Worm (Caenorhabditis elegans): ENCODE results near the gene cdh-12.
A peak's percentile ranks its signal among the peaks of the same experiment; 100 is the strongest.

Gene cdh-12

ce11 chrIII:1151680-1152079, at the start of gene cdh-12:
Gene cdh-12 (plus strand): TSS chrIII:1152044.
- TF ChIP-seq syd-9 (tag; optimal IDR thresholded peaks at IDR 0.05): no peak

- TF ChIP-seq K09A11.1 (tag; optimal IDR thresholded peaks at IDR 0.05; ENCODE audit: insufficient read depth) (no peak), odd-2 (tag; optimal IDR thresholded peaks at IDR 0.05) (no peak), sdc-2 (tag; optimal IDR thresholded peaks at IDR 0.05) (no peak), zip-5 (tag; optimal IDR thresholded peaks at IDR 0.05) (no peak), tbx-7 (tag; optimal IDR thresholded peaks at IDR 0.05) (no peak), ceh-34 (tag; optimal IDR thresholded peaks at IDR 0.05) (no peak), pax-1 (tag; optimal IDR thresholded peaks at IDR 0.05) (no peak), sox-4 (tag; optimal IDR thresholded peaks at IDR 0.05) (no peak), tbx-2 (tag; optimal IDR thresholded peaks at IDR 0.05) (no peak), hlh-13 (GFP tag; optimal IDR thresholded peaks at IDR 0.05) (no peak), Y22D7AL.16 (tag; optimal IDR thresholded peaks at IDR 0.05) (no peak), dmd-4 (tag; optimal IDR thresholded peaks at IDR 0.05; ENCODE audit: borderline replicate concordance) (no peak), rnt-1 (tag; optimal IDR thresholded peaks at IDR 0.05) (no peak)
These were observed 48.9 kb upstream of the cdh-12 start, which contains the start of gene exc-6 for ce11 chrIII:1102908-1103307. Gene exc-6 (plus strand): TSS chrIII:1103208.

ce11 chrIII:1115793-1116516, 35.9 kb upstream of the cdh-12 start, which contains the start of the genes F58B6.1 and acsd-1:
Gene F58B6.1 (minus strand): TSS chrIII:1115925.
Gene acsd-1 (plus strand): TSS chrIII:1116466.
- TF ChIP-seq elt-2 (tag; optimal IDR thresholded peaks at IDR 0.05) (peak; percentile 68), gmeb-2 (tag; optimal IDR thresholded peaks at IDR 0.05) (no peak)

ce11 chrIII:1122239-1122638, 29.6 kb upstream of the cdh-12 start:
- TF ChIP-seq K02D7.2 (tag; optimal IDR thresholded peaks at IDR 0.05): peak; percentile 39
- TF ChIP-seq fax-1 (tag; optimal IDR thresholded peaks at IDR 0.05): no peak
- TF ChIP-seq eyg-1 (tag; optimal IDR thresholded peaks at IDR 0.05): no peak
- no peak for TF ChIP-seq unc-55 (GFP tag; optimal IDR thresholded peaks at IDR 0.05)
- TF ChIP-seq ceh-19 (GFP tag; optimal IDR thresholded peaks at IDR 0.05): peak; percentile 66
- no peak for TF ChIP-seq unc-86 (tag; optimal IDR thresholded peaks at IDR 0.05)
- peak; percentile 55; the same call in 1 of the 2 replicates for TF ChIP-seq unc-3 (GFP tag; conservative IDR thresholded peaks at IDR 0.05)
- TF ChIP-seq unc-3 (tag; optimal IDR thresholded peaks at IDR 0.05): peak; percentile 11
- TF ChIP-seq C38D4.7 (GFP tag; optimal IDR thresholded peaks at IDR 0.05): peak; percentile 62
- TF ChIP-seq madf-2 (tag; optimal IDR thresholded peaks at IDR 0.05): peak; percentile 44
- TF ChIP-seq fkh-10 (GFP tag; optimal IDR thresholded peaks at IDR 0.05): no peak
- no peak for TF ChIP-seq pha-4 (tag; optimal IDR thresholded peaks at IDR 0.05)
- TF ChIP-seq hlh-13 (GFP tag; optimal IDR thresholded peaks at IDR 0.05): peak; percentile 63
- TF ChIP-seq ama-1 (optimal IDR thresholded peaks at IDR 0.05): no peak
- TF ChIP-seq lin-11 (tag; optimal IDR thresholded peaks at IDR 0.05): peak; percentile 64
- peak; percentile 23 for TF ChIP-seq nhr-232 (tag; optimal IDR thresholded peaks at IDR 0.05)
- TF ChIP-seq elt-2 (tag; optimal IDR thresholded peaks at IDR 0.05): peak; percentile 79
- TF ChIP-seq pqm-1 (tag; optimal IDR thresholded peaks at IDR 0.05): no peak
- peak; percentile 26 for TF ChIP-seq ceh-14 (tag; optimal IDR thresholded peaks at IDR 0.05)
- no peak for TF ChIP-seq ets-4 (tag; optimal IDR thresholded peaks at IDR 0.05)
- TF ChIP-seq pag-3 (tag; optimal IDR thresholded peaks at IDR 0.05; ENCODE audit: borderline replicate concordance): no peak
- TF ChIP-seq ceh-34 (tag; optimal IDR thresholded peaks at IDR 0.05): peak; percentile 18
- peak; percentile 34 for TF ChIP-seq rnt-1 (tag; optimal IDR thresholded peaks at IDR 0.05)
- TF ChIP-seq lim-6 (tag; optimal IDR thresholded peaks at IDR 0.05): no peak
- TF ChIP-seq sox-2 (GFP tag; IDR thresholded peaks at IDR 0.05): no peak
- no peak for TF ChIP-seq ceh-31 (tag; optimal IDR thresholded peaks at IDR 0.05)
- peak; percentile 75 for TF ChIP-seq ceh-6 (GFP tag; optimal IDR thresholded peaks at IDR 0.05)
- TF ChIP-seq pha-2 (tag; optimal IDR thresholded peaks at IDR 0.05): peak; percentile 61
- TF ChIP-seq gmeb-2 (tag; optimal IDR thresholded peaks at IDR 0.05): peak; percentile 72
- no peak for TF ChIP-seq dmd-4 (tag; optimal IDR thresholded peaks at IDR 0.05; ENCODE audit: borderline replicate concordance)
- TF ChIP-seq tbx-7 (tag; optimal IDR thresholded peaks at IDR 0.05): no peak
- peak; percentile 24 for TF ChIP-seq pat-9 (tag; optimal IDR thresholded peaks at IDR 0.05)
- TF ChIP-seq mec-3 (tag; optimal IDR thresholded peaks at IDR 0.05; ENCODE audit: borderline replicate concordance): no peak
- no peak for TF ChIP-seq K09A11.1 (tag; optimal IDR thresholded peaks at IDR 0.05; ENCODE audit: insufficient read depth)
- peak; percentile 69 for TF ChIP-seq hlh-6 (tag; optimal IDR thresholded peaks at IDR 0.05)
- peak; percentile 43 for TF ChIP-seq Y22D7AL.16 (tag; optimal IDR thresholded peaks at IDR 0.05)
- TF ChIP-seq ahr-1 (tag; optimal IDR thresholded peaks at IDR 0.05): no peak

All from whole organism, late embryonic.